Worm (Caenorhabditis elegans): ENCODE data around the gene W01D2.6.

Gene W01D2.6

DNA sequence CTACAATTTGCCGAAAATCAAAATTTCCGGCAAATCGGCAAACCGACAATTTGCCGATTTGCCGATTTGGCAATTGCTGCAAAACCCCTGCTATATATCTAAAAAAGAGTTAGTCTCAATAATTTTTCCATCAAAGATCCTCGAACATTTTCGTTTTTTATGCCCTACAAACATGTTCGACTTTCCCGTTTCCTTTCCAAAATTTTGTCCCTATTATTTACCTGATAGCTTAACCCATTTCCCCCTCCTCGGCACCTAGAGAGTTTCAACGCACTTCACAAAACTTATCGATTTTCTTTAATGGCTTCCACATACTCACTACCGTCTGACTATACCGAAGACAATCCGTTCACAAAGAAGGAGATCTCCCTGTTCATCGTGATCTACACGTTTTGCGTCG lies at the start of gene W01D2.6:
Gene W01D2.6 (plus strand): TSS at position 301 of the 400 bp plus-strand sequence.
- TF ChIP-seq ztf-4 (tag; optimal IDR thresholded peaks at IDR 0.05) (no peak), nhr-77 (tag; optimal IDR thresholded peaks at IDR 0.05) (no peak), ceh-82 (tag; optimal IDR thresholded peaks at IDR 0.05) (no peak), snpc-4 (tag; optimal IDR thresholded peaks at IDR 0.05) (no peak), F13H6.1 (tag; optimal IDR thresholded peaks at IDR 0.05) (no peak), lsy-2 (tag; optimal IDR thresholded peaks at IDR 0.05) (no peak), mbf-1 (tag; optimal IDR thresholded peaks at IDR 0.05) (no peak), R02D3.7 (tag; optimal IDR thresholded peaks at IDR 0.05) (no peak), unc-62 (GFP tag; optimal IDR thresholded peaks at IDR 0.05) (no peak), peb-1 (tag; optimal IDR thresholded peaks at IDR 0.05) (no peak), blmp-1 (tag; optimal IDR thresholded peaks at IDR 0.05; ENCODE audit: insufficient read depth) (no peak), lin-11 (tag; optimal IDR thresholded peaks at IDR 0.05) (no peak), sma-3 (GFP tag; optimal IDR thresholded peaks at IDR 0.05) (no peak), ama-1 (optimal IDR thresholded peaks at IDR 0.05) (no peak), nhr-25 (tag; optimal IDR thresholded peaks at IDR 0.05) (no peak), dmd-4 (tag; optimal IDR thresholded peaks at IDR 0.05) (no peak), aly-2 (tag; optimal IDR thresholded peaks at IDR 0.05) (no peak), ztf-11 (tag; optimal IDR thresholded peaks at IDR 0.05) (no peak), lin-39 (tag; optimal IDR thresholded peaks at IDR 0.05) (no peak)

DNA sequence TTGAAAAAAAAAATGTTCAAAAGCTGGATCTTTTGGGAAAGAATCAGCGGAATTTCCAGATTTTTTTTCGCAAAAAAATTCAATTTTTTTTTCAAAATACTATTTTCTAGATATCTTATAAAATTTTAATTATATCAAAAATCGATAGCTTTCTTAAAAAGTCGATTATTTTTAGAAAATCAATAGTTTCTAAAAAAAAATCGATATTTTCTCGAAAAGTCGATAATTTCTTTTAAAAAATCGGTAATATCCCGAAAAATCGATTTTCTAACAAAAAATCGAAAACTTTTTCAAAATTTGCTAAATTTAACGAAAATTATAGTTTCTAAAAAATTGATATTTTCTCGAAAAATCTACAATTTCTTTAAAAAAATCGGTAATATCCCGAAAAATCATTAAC lies 40.0 kb upstream of the W01D2.6 start:
- TF ChIP-seq nhr-129 (tag; optimal IDR thresholded peaks at IDR 0.05): no peak
- TF ChIP-seq unc-39 (tag; optimal IDR thresholded peaks at IDR 0.05): no peak
- no peak for TF ChIP-seq gmeb-1 (tag; optimal IDR thresholded peaks at IDR 0.05)
- no peak for TF ChIP-seq elt-3 (tag; optimal IDR thresholded peaks at IDR 0.05)
- no peak for TF ChIP-seq C34F6.9 (tag; optimal IDR thresholded peaks at IDR 0.05)
- TF ChIP-seq nhr-77 (tag; optimal IDR thresholded peaks at IDR 0.05): no peak
- no peak for TF ChIP-seq zag-1 (tag; optimal IDR thresholded peaks at IDR 0.05)
- no peak for TF ChIP-seq unc-62 (GFP tag; optimal IDR thresholded peaks at IDR 0.05)
- no peak for TF ChIP-seq sem-4 (tag; optimal IDR thresholded peaks at IDR 0.05)
- TF ChIP-seq sma-3 (GFP tag; optimal IDR thresholded peaks at IDR 0.05): no peak
- TF ChIP-seq fos-1 (tag; optimal IDR thresholded peaks at IDR 0.05): no peak
- TF ChIP-seq nhr-21 (tag; optimal IDR thresholded peaks at IDR 0.05): no peak

DNA sequence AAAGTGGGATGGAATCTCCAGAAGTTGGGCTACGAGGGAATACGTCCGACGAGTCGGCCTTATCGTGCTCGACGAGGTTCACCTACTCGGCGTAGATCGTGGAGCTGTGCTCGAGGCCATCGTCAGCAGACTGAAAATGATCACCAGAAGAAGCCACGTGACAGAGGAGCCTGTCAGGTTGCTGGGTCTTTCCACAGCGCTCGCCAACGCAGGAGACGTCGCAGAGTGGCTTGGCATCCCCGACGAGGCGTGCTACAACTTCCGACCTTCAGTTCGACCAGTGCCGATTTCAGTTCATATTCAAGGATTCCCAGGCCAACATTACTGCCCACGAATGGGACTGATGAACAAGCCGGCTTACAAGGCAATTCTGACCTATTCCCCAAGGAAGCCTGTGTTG lies 37.7 kb upstream of the W01D2.6 start:
- TF ChIP-seq snpc-4 (tag; optimal IDR thresholded peaks at IDR 0.05) (no peak), nhr-77 (tag; optimal IDR thresholded peaks at IDR 0.05) (no peak), aly-2 (tag; optimal IDR thresholded peaks at IDR 0.05) (no peak), mab-5 (tag; optimal IDR thresholded peaks at IDR 0.05) (no peak), elt-3 (tag; optimal IDR thresholded peaks at IDR 0.05) (no peak), ama-1 (optimal IDR thresholded peaks at IDR 0.05) (no peak), sma-9 (GFP tag; optimal IDR thresholded peaks at IDR 0.05) (no peak), sma-9 (tag; optimal IDR thresholded peaks at IDR 0.05) (no peak), blmp-1 (tag; optimal IDR thresholded peaks at IDR 0.05; ENCODE audit: insufficient read depth) (no peak), elt-1 (tag; optimal IDR thresholded peaks at IDR 0.05) (no peak), sem-4 (tag; optimal IDR thresholded peaks at IDR 0.05) (no peak), fos-1 (tag; optimal IDR thresholded peaks at IDR 0.05) (no peak), ceh-82 (tag; optimal IDR thresholded peaks at IDR 0.05) (no peak), nhr-12 (tag; optimal IDR thresholded peaks at IDR 0.05) (no peak), ztf-11 (tag; optimal IDR thresholded peaks at IDR 0.05) (no peak), nhr-11 (tag; optimal IDR thresholded peaks at IDR 0.05) (no peak), mbf-1 (tag; optimal IDR thresholded peaks at IDR 0.05) (no peak), gmeb-1 (tag; optimal IDR thresholded peaks at IDR 0.05) (no peak), F13H6.1 (tag; optimal IDR thresholded peaks at IDR 0.05) (no peak)

DNA sequence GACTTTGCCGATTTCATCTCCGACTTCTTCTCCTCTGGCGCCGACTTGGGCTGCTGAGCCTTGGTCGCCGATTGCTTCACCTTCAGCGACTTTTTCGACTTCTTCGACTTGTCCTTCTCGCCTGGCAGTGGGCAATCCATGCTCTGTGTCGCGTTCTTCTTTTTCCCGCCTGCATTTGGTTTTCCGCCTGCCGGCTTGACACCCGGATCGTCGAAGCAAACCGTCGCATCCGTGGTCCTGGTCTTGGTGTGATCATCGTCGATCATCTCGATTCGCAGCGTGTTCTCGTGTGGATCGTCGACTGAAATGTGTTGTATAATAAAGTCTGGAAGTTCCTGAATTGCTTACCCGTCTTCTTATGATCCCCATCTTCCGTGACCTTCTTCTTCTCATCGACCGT lies 36.7 kb upstream of the W01D2.6 start:
- TF ChIP-seq nhr-10 (tag; optimal IDR thresholded peaks at IDR 0.05) (no peak), gmeb-1 (tag; optimal IDR thresholded peaks at IDR 0.05) (no peak), unc-62 (GFP tag; optimal IDR thresholded peaks at IDR 0.05) (no peak), nhr-23 (tag; optimal IDR thresholded peaks at IDR 0.05) (no peak), ztf-4 (tag; optimal IDR thresholded peaks at IDR 0.05) (no peak), dmd-4 (tag; optimal IDR thresholded peaks at IDR 0.05) (no peak), lsy-2 (tag; optimal IDR thresholded peaks at IDR 0.05) (no peak)

All from whole organism, L2 larva.